Fruit fly (Drosophila melanogaster) whole organism, wandering third instar larva: Measurements from ENCODE around the gene cona.

ENCODE experiments used
- CG9705 ChIP-seq: fragments of 200-800 bp; sonication (Bioruptor generic); optimal IDR thresholded peaks from 2 replicates; lab custom pipeline; 2018; ENCODE audit warnings: missing biosample characterization, mild to moderate bottlenecking, missing genetic modification characterization
- Dfd ChIP-seq: fragments of >200 bp; optimal IDR thresholded peaks from 2 replicates; lab custom pipeline; 2017; ENCODE audit warnings: missing biosample characterization, missing genetic modification characterization
- Dif ChIP-seq: fragments of 200-275, 200-300 bp; sonication (Bioruptor generic); optimal IDR thresholded peaks from 2 replicates; lab custom pipeline; 2018; ENCODE audit warnings: missing biosample characterization, missing genetic modification characterization; ENCODE audit not compliant: partially characterized antibody
- Jra ChIP-seq: sonication (Bioruptor generic); optimal IDR thresholded peaks from 2 replicates; lab custom pipeline; 2016; ENCODE audit warnings: missing biosample characterization, missing genetic modification characterization
- Mio ChIP-seq: sonication (Bioruptor generic); optimal IDR thresholded peaks from 2 replicates; lab custom pipeline; 2016; ENCODE audit warnings: missing biosample characterization, missing genetic modification characterization
- OdsH ChIP-seq: fragments of 200-800 bp; sonication (Bioruptor generic); optimal IDR thresholded peaks from 2 replicates; lab custom pipeline; 2016; ENCODE audit warnings: missing biosample characterization, mild to moderate bottlenecking, missing genetic modification characterization
- br ChIP-seq: fragments of 200-800 bp; sonication (Bioruptor generic); optimal IDR thresholded peaks from 2 replicates; lab custom pipeline; 2016; ENCODE audit warnings: missing biosample characterization, missing genetic modification characterization
- dsf ChIP-seq: sonication (Bioruptor generic); optimal IDR thresholded peaks from 2 replicates; lab custom pipeline; 2016; ENCODE audit warnings: missing biosample characterization, missing genetic modification characterization, borderline replicate concordance
- pan ChIP-seq: fragments of >200 bp; optimal IDR thresholded peaks from 2 replicates; lab custom pipeline; 2017
- sv ChIP-seq: fragments of 200-800 bp; sonication (Bioruptor generic); optimal IDR thresholded peaks from 3 replicates; lab custom pipeline; 2016; ENCODE audit warnings: missing biosample characterization, missing genetic modification characterization
- tai ChIP-seq: sonication (Bioruptor generic); optimal IDR thresholded peaks from 2 replicates; lab custom pipeline; 2016; ENCODE audit warnings: missing biosample characterization, missing genetic modification characterization

- no peak for TF ChIP-seq br (GFP tag; lab: Kevin White, UChicago)
- no peak for TF ChIP-seq sv (GFP tag; lab: Kevin White, UChicago)
- no peak for TF ChIP-seq pan
- TF ChIP-seq OdsH (GFP tag; lab: Kevin White, UChicago) = no peak
- no peak for TF ChIP-seq CG9705 (GFP tag; lab: Kevin White, UChicago)
- TF ChIP-seq Dfd = no peak
- TF ChIP-seq Mio (GFP tag; lab: Kevin White, UChicago) = no peak
- no peak for TF ChIP-seq tai
- TF ChIP-seq Jra = no peak
- TF ChIP-seq dsf = no peak
- TF ChIP-seq Dif (GFP tag; lab: Kevin White, UChicago) = no peak
Observed at dm6 chr3R:18432905-18433304, 47.3 kb downstream of the cona start.
